Worm (Caenorhabditis elegans): ENCODE measurements around the gene mog-2.

mog-2 gene

DNA sequence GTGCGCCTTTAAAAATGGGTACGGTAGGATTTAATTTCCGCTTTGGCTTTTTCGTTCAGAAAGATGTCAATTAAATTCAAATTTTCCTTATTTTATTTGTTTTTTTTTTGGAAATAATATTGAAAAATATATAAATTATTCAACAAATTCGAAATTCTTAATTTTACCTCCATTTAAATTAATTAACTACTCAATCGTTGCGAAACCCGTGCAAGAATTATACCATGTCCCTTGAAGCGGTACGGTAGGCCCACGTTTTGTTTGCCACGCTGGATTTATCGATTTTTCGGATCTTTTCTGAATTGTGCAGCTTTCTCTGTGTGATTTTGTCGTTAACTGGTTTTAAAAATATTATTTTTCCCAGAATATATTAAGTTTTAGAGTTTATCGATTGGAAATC is 3.7 kb upstream of the mog-2 start, which contains the start of gene Y52E8A.2:
TSS of gene Y52E8A.2 (plus strand) at position 382 of the 400 bp plus-strand sequence.
- TF ChIP-seq efl-1 (optimal IDR thresholded peaks at IDR 0.05) (no peak), efl-1 (GFP tag; optimal IDR thresholded peaks at IDR 0.05 in 1 of 2) (peak in 1 of 2 experiments; percentile 32), C16A3.4 (tag; optimal IDR thresholded peaks at IDR 0.05) (no peak)

DNA sequence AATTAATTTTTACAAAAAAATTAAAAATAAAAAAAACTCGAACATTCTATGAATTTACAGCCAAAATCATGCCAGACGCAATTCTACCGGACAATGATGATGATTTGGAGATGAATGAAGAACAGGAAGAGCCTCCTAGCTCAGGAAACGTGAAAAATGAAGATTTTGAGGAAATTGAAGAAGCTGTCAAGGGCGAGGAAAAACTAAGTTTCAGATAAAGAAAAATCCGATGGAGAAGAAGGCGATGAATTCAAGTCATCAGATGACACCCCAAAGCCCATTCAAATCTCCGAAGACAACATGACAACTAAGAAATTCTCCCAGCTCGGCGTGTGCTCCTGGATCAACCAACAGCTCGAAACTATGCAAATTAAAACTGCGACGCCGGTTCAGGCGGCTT is 2.4 kb upstream of the mog-2 start, which contains the start of gene Y52E8A.1:
TSS of gene Y52E8A.1 (plus strand) at position 301 of the 400 bp plus-strand sequence.
- no peak for TF ChIP-seq ztf-4 (tag; optimal IDR thresholded peaks at IDR 0.05)
- no peak for TF ChIP-seq unc-86 (tag; optimal IDR thresholded peaks at IDR 0.05)
- TF ChIP-seq ceh-8 (GFP tag; optimal IDR thresholded peaks at IDR 0.05) = no peak
- no peak for TF ChIP-seq nhr-19 (GFP tag; conservative IDR thresholded peaks at IDR 0.05)
- TF ChIP-seq ceh-82 (tag; optimal IDR thresholded peaks at IDR 0.05) = no peak
- no peak for TF ChIP-seq nhr-71 (tag; optimal IDR thresholded peaks at IDR 0.05)
- TF ChIP-seq snpc-4 (tag; optimal IDR thresholded peaks at IDR 0.05) = no peak
- TF ChIP-seq nhr-84 (tag; optimal IDR thresholded peaks at IDR 0.05) = no peak
- TF ChIP-seq egl-27 (tag; optimal IDR thresholded peaks at IDR 0.05) = no peak
- TF ChIP-seq ztf-11 (tag; optimal IDR thresholded peaks at IDR 0.05) = no peak
- TF ChIP-seq hlh-4 (tag; optimal IDR thresholded peaks at IDR 0.05) = no peak
- TF ChIP-seq unc-30 (tag; optimal IDR thresholded peaks at IDR 0.05) = no peak
- no peak for TF ChIP-seq mab-9 (GFP tag; IDR thresholded peaks at IDR 0.05)
- no peak for TF ChIP-seq lin-35 (GFP tag; optimal IDR thresholded peaks at IDR 0.05)
- no peak for TF ChIP-seq skn-1 (tag; optimal IDR thresholded peaks at IDR 0.05)
- no peak for TF ChIP-seq xbp-1 (tag; optimal IDR thresholded peaks at IDR 0.05)
- TF ChIP-seq C34B4.2 (tag; optimal IDR thresholded peaks at IDR 0.05) = no peak

DNA sequence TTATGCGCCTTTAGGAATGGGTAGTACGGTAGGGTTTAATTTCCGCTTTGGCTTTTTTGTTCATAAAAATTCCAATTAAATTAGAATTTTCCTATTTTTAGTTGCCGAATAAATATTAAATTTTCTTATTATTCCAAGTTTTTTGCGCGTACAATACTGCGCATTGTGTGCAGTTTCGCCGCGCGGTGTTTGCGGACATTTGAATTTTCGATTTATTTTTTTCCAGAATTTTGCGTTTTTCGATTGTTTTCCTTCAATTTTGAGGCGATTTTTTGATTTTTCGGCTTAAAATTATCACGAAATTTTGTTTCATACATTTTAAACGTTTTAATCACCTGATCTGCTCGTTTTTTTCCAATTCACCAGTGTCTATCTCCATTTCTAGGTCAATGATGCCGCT is 1.3 kb upstream of the mog-2 start, which contains the start of gene H20J04.6:
TSS of gene H20J04.6 (plus strand) at position 386 of the 400 bp plus-strand sequence.
- TF ChIP-seq vab-15 (tag; optimal IDR thresholded peaks at IDR 0.05) (no peak), nhr-76 (tag; optimal IDR thresholded peaks at IDR 0.05) (no peak), dpl-1 (GFP tag; optimal IDR thresholded peaks at IDR 0.05) (peak; percentile 24 to 60 (median 44)), elt-3 (tag; optimal IDR thresholded peaks at IDR 0.05) (no peak), nhr-11 (tag; optimal IDR thresholded peaks at IDR 0.05) (no peak), nhr-20 (tag; optimal IDR thresholded peaks at IDR 0.05) (no peak), nhr-84 (tag; optimal IDR thresholded peaks at IDR 0.05) (no peak), ztf-4 (tag; optimal IDR thresholded peaks at IDR 0.05) (no peak), lin-15B (tag; optimal IDR thresholded peaks at IDR 0.05) (no peak), alr-1 (tag; optimal IDR thresholded peaks at IDR 0.05; ENCODE audit: borderline replicate concordance) (no peak), pag-3 (tag; optimal IDR thresholded peaks at IDR 0.05; ENCODE audit: borderline replicate concordance, insufficient read depth) (no peak), efl-3 (GFP tag; optimal IDR thresholded peaks at IDR 0.05) (no peak), sox-4 (tag; optimal IDR thresholded peaks at IDR 0.05) (no peak), lsy-2 (tag; optimal IDR thresholded peaks at IDR 0.05) (peak; percentile 48), tbx-2 (tag; optimal IDR thresholded peaks at IDR 0.05) (peak; percentile 1), pax-3 (tag; optimal IDR thresholded peaks at IDR 0.05) (no peak), ets-5 (GFP tag; IDR thresholded peaks at IDR 0.05) (no peak), C04F5.9 (tag; optimal IDR thresholded peaks at IDR 0.05) (peak; percentile 29), lin-14 (GFP tag; optimal IDR thresholded peaks at IDR 0.05) (no peak), unc-30 (tag; optimal IDR thresholded peaks at IDR 0.05) (no peak), mdl-1 (tag; optimal IDR thresholded peaks at IDR 0.05) (no peak), unc-62 (GFP tag; optimal IDR thresholded peaks at IDR 0.05) (no peak), hlh-17 (GFP tag; optimal IDR thresholded peaks at IDR 0.05; ENCODE audit: borderline replicate concordance) (no peak), xbp-1 (tag; optimal IDR thresholded peaks at IDR 0.05) (peak; percentile 17), nhr-19 (GFP tag; conservative IDR thresholded peaks at IDR 0.05) (no peak), grh-1 (GFP tag; IDR thresholded peaks at IDR 0.05) (no peak), ces-1 (GFP tag; optimal IDR thresholded peaks at IDR 0.05) (no peak), efl-1 (optimal IDR thresholded peaks at IDR 0.05) (peak; percentile 23 to 52), efl-1 (GFP tag; optimal IDR thresholded peaks at IDR 0.05 in 1 of 2) (peak; percentile 56 to 94), jun-1 (tag; optimal IDR thresholded peaks at IDR 0.05) (no peak), sup-37 (GFP tag; optimal IDR thresholded peaks at IDR 0.05) (no peak), unc-86 (tag; optimal IDR thresholded peaks at IDR 0.05) (peak; percentile 7), mab-9 (GFP tag; IDR thresholded peaks at IDR 0.05) (no peak), isw-1 (GFP tag; IDR thresholded peaks at IDR 0.05) (no peak), hlh-4 (tag; optimal IDR thresholded peaks at IDR 0.05) (no peak), irx-1 (tag; optimal IDR thresholded peaks at IDR 0.05) (peak; percentile 3), C16A3.4 (tag; optimal IDR thresholded peaks at IDR 0.05) (no peak), unc-130 (tag; optimal IDR thresholded peaks at IDR 0.05) (peak; percentile 63), snpc-4 (tag; optimal IDR thresholded peaks at IDR 0.05) (no peak)
